Worm (Caenorhabditis elegans) whole organism, young adult: ENCODE measurements around the gene tag-131.

Source experiments
- F23B12.7 ChIP-seq: sonication (generic microtip); optimal IDR thresholded peaks from 2 replicates; lab custom pipeline; 2017; ENCODE audit warnings: missing genetic modification characterization, mild to moderate bottlenecking, missing compliant biosample characterization, antibody characterized with exemption, moderate library complexity; ENCODE audit not compliant: insufficient read depth
- Y95B8A.8 ChIP-seq: fragments of 200-800 bp; sonication (Bioruptor generic); IDR thresholded peaks from 2 replicates; pipeline ENCODE4 v1.3.6; 2022; ENCODE audit warnings: missing genetic modification reagents, missing genetic modification characterization, missing compliant biosample characterization
- ceh-58 ChIP-seq: fragments of 200-800 bp; sonication (Bioruptor generic); IDR thresholded peaks from 2 replicates; pipeline ENCODE4 v1.3.6; 2022; ENCODE audit warnings: missing genetic modification characterization, missing compliant biosample characterization
- dpl-1 ChIP-seq: fragments of 150-350 bp; optimal IDR thresholded peaks from 2 replicates; lab custom pipeline; 2014; ENCODE audit warnings: missing biosample characterization, missing genetic modification reagents, missing genetic modification characterization
- hlh-12 ChIP-seq: sonication (generic microtip); optimal IDR thresholded peaks from 2 replicates; lab custom pipeline; 2016; ENCODE audit warnings: missing genetic modification characterization, missing compliant biosample characterization
- let-526 ChIP-seq: fragments of 200-800 bp; sonication (Bioruptor generic); IDR thresholded peaks from 2 replicates; pipeline ENCODE4 v1.3.6; 2022; ENCODE audit warnings: missing genetic modification reagents, missing genetic modification characterization, missing compliant biosample characterization
- lin-35 ChIP-seq, 3 experiments: fragments of 150-350 bp in 2 of 3; sonication (generic microtip) in 1 of 3; optimal IDR thresholded peaks; 2 replicates each; lab custom pipeline; 2014 to 2018; ENCODE audit warnings: missing biosample characterization in 3 of 3, missing genetic modification characterization in 3 of 3, missing genetic modification reagents in 3 of 3
- pha-4 ChIP-seq: fragments of 150-350 bp; sonication (generic microtip); optimal IDR thresholded peaks from 2 replicates; lab custom pipeline; 2014; ENCODE audit warnings: missing biosample characterization, missing genetic modification reagents, missing genetic modification characterization
- snpc-3.4 ChIP-seq: sonication (generic microtip); optimal IDR thresholded peaks from 2 replicates; lab custom pipeline; 2017; ENCODE audit warnings: missing genetic modification characterization, mild to moderate bottlenecking, missing compliant biosample characterization, antibody characterized with exemption, moderate library complexity, missing genotype, missing genetic modification reagents
- snpc-4 ChIP-seq, 5 experiments: fragments of 150-350 bp in 1 of 5; sonication (generic microtip) in 4 of 5; optimal IDR thresholded peaks; 2 replicates each; lab custom pipeline; 2014 to 2018; ENCODE audit warnings: missing genetic modification characterization in 5 of 5, missing biosample characterization in 3 of 5, antibody characterized with exemption in 2 of 5, mild to moderate bottlenecking in 2 of 5, missing compliant biosample characterization in 2 of 5, missing genotype in 2 of 5, moderate library complexity in 2 of 5, missing genetic modification reagents in 1 of 5
- zim-3 ChIP-seq: sonication (generic microtip); optimal IDR thresholded peaks from 2 replicates; lab custom pipeline; 2017; ENCODE audit warnings: mild to moderate bottlenecking, missing genetic modification characterization, moderate library complexity, missing compliant biosample characterization

DNA sequence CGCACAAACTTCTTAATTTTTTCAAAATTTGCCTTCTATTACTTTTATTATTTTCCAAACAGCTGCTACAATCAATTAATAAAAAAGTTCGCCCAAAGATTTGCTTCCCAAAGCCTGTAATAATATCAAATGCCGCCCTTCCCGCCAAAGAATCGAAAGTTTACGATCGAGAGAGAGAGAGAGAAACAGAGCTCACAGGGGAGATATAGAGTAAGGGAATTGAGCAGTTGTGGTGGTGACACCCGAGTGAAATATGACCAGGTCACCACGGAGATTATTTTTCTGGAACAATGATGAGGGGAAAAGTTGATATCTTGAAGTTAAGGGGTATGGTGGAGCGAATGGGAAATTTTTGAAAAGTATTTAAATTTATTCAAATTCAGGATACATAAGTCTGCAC, 42.4 kb downstream of the tag-131 start:
- TF ChIP-seq dpl-1 (no peak), Y95B8A.8 (no peak), hlh-12 (tag; lab: Kevin White, UChicago) (no peak), lin-35 (GFP tag; optimal IDR thresholded peaks at IDR 0.05; lab: Kevin White, UChicago) (no peak), ceh-58 (GFP tag; lab: Robert Waterston, UW) (no peak), snpc-3.4 (no peak), F23B12.7 (no peak), zim-3 (tag; lab: Kevin White, UChicago) (no peak), pha-4 (tag; lab: Kevin White, UChicago) (no peak), let-526 (no peak), snpc-4 (GFP tag; optimal IDR thresholded peaks at IDR 0.05; lab: Kevin White, UChicago) (no peak), snpc-4 (tag; optimal IDR thresholded peaks at IDR 0.05; lab: Kevin White, UChicago) (no peak)
